Fruit fly (Drosophila melanogaster) whole organism, adult: ENCODE measurements around the gene foxo.

Source experiments
- CG11617 ChIP-seq: fragments of 200-800 bp; sonication (Bioruptor generic); optimal IDR thresholded peaks from 2 replicates; lab custom pipeline; 2017; ENCODE audit warnings: mild to moderate bottlenecking, missing biosample characterization, missing genetic modification reagents, missing genetic modification characterization
- CG12768 ChIP-seq: fragments of 200-800 bp; sonication (Bioruptor generic); optimal IDR thresholded peaks from 2 replicates; lab custom pipeline; 2017; ENCODE audit warnings: missing biosample characterization, missing genetic modification characterization, mild to moderate bottlenecking, moderate library complexity, missing genetic modification reagents
- CG14711 ChIP-seq: fragments of 200-800 bp; sonication (Bioruptor generic); optimal IDR thresholded peaks from 2 replicates; lab custom pipeline; 2018; ENCODE audit warnings: missing biosample characterization, mild to moderate bottlenecking, missing genetic modification characterization, moderate library complexity
- CG1620 ChIP-seq: fragments of 200-800 bp; sonication (Bioruptor generic); optimal IDR thresholded peaks from 2 replicates; lab custom pipeline; 2016; ENCODE audit warnings: missing biosample characterization, missing genetic modification characterization
- CG33017 ChIP-seq: fragments of 200-800 bp; sonication (Bioruptor generic); optimal IDR thresholded peaks from 2 replicates; lab custom pipeline; 2018; ENCODE audit warnings: missing biosample characterization, mild to moderate bottlenecking, missing genetic modification characterization, moderate library complexity
- CG5204 ChIP-seq: fragments of 200-800 bp; sonication (Bioruptor generic); optimal IDR thresholded peaks from 2 replicates; lab custom pipeline; 2016; ENCODE audit warnings: missing biosample characterization, missing genetic modification characterization
- CG7045 ChIP-seq: fragments of 200-800 bp; sonication (Bioruptor generic); optimal IDR thresholded peaks from 2 replicates; lab custom pipeline; 2017; ENCODE audit warnings: missing biosample characterization, mild to moderate bottlenecking, missing genetic modification characterization
- Hr96 ChIP-seq: fragments of 200-800 bp; sonication (Bioruptor generic); optimal IDR thresholded peaks from 2 replicates; lab custom pipeline; 2016; ENCODE audit warnings: missing biosample characterization, missing genetic modification characterization
- Mnt ChIP-seq: fragments of 200-800 bp; sonication (Bioruptor generic); optimal IDR thresholded peaks from 2 replicates; lab custom pipeline; 2016; ENCODE audit warnings: missing biosample characterization, mild to moderate bottlenecking, missing genetic modification characterization
- bab1 ChIP-seq: fragments of 200-800 bp; sonication (Bioruptor generic); optimal IDR thresholded peaks from 3 replicates; lab custom pipeline; 2019; ENCODE audit warnings: missing biosample characterization, mild to moderate bottlenecking, missing genetic modification characterization, moderate library complexity
- cnc ChIP-seq, 2 experiments: fragments of >200 bp; optimal IDR thresholded peaks; 2 replicates each; lab custom pipeline; 2017
- kay ChIP-seq: fragments of 200-800 bp; sonication (Bioruptor generic); peaks from one replicate; lab custom pipeline; 2016; ENCODE audit warnings: missing biosample characterization, missing genetic modification characterization, borderline replicate concordance
- ovo ChIP-seq: fragments of 200-800 bp; sonication (Bioruptor generic); optimal IDR thresholded peaks from 2 replicates; lab custom pipeline; 2016; ENCODE audit warnings: missing biosample characterization, missing genetic modification characterization
- tj ChIP-seq: fragments of 200-800 bp; sonication (Bioruptor generic); optimal IDR thresholded peaks from 3 replicates; lab custom pipeline; 2017; ENCODE audit warnings: missing biosample characterization, mild to moderate bottlenecking, missing genetic modification characterization, moderate library complexity

DNA sequence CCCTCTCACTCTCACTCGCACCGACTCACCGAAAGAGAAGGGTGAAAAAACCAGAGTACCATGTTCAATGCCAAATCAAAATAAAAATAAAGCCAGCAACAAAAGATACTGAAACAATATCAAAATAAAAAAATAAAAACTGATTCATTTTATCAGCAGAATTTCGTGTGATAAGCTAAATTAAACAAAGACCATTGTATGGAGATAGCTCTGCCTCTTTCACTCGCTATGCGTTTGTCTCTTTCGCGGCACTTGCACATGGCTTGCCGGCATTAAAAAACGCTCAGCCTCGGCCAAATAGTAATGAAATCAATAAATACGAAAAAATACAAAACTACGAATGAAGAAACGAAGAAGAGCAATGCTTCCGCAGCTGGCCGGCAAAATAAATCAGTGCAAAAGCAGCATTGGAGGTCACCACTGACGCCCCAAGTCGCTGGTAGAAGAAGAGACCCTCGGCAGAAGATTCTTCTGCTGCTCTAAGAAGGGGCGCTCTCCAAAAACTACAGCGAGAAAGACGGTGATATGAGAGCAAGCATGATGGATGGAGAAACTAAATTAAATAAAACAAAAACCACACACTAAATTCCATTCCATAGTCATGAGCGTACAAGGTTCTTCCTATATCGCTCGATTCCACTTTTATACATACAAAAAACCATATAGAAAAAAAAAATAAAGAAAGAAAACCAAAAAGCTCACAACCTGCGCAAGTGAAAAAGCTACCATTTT, 32.4 kb upstream of the foxo start:
- TF ChIP-seq ovo = no peak
- TF ChIP-seq CG1620 (GFP tag; lab: Kevin White, UChicago) = no peak
- no peak for TF ChIP-seq bab1 (GFP tag; lab: Kevin White, UChicago)
- no peak for TF ChIP-seq CG7045
- no peak for TF ChIP-seq tj (GFP tag; lab: Kevin White, UChicago)
- no peak for TF ChIP-seq CG14711
- TF ChIP-seq CG5204 (GFP tag; lab: Kevin White, UChicago) = no peak
- no peak for TF ChIP-seq CG11617 (GFP tag; lab: Kevin White, UChicago)
- TF ChIP-seq kay (GFP tag; lab: Kevin White, UChicago) = peak; percentile 22
- no peak for TF ChIP-seq Hr96
- TF ChIP-seq CG33017 (tag; lab: Kevin White, UChicago) = no peak
- no peak for TF ChIP-seq CG12768 (GFP tag; lab: Kevin White, UChicago)
- no peak for TF ChIP-seq cnc (optimal IDR thresholded peaks at IDR 0.05; lab: Kevin White, UChicago)
- TF ChIP-seq Mnt (GFP tag; lab: Kevin White, UChicago) = no peak
